3 worm cellular contexts compared by ENCODE assay signal in genomic region chrIII:2583302-2583701, ce11.
A peak's percentile ranks its signal among the peaks of the same experiment; 100 is the strongest.
TF ChIP-seq lines count a peak whose summit lies in the region.

No protein-coding gene starts in this region.

TF ChIP-seq in whole organism, L4 larva, 104 proteins besides CTCF, POLR2A, EP300 and RAD21:
- TF ChIP-seq mdt-29 (GFP tag; IDR thresholded peaks at IDR 0.05; lab: Robert Waterston, UW), result 0 out of 2 replicates have a peak, but pooled peaks have one; percentile 20
- 0 out of 2 replicates have a peak, but pooled peaks have one; percentile 9 for TF ChIP-seq set-16 (GFP tag; IDR thresholded peaks at IDR 0.05; lab: Robert Waterston, UW)
- peak; percentile 56 for TF ChIP-seq lin-38 (GFP tag; IDR thresholded peaks at IDR 0.05; lab: Robert Waterston, UW)

TF ChIP-seq in whole organism, midembryonic, 9 proteins besides CTCF, POLR2A, EP300 and RAD21:
- TF ChIP-seq ztf-29 (GFP tag; IDR thresholded peaks at IDR 0.05; lab: Robert Waterston, UW), result 0 out of 2 replicates have a peak, but pooled peaks have one; percentile 34
TF ChIP-seq in whole organism, midembryonic: peak in this region for 1; not testable (repeated sequence) for 8.

TF ChIP-seq in whole organism, young adult, 124 proteins besides CTCF, POLR2A, EP300 and RAD21:
- TF ChIP-seq hmg-1.2 (GFP tag; IDR thresholded peaks at IDR 0.05; lab: Robert Waterston, UW) (0 out of 2 replicates have a peak, but pooled peaks have one; percentile 6), K11D2.4 (GFP tag; IDR thresholded peaks at IDR 0.05; lab: Robert Waterston, UW) (0 out of 2 replicates have a peak, but pooled peaks have one; percentile 18), mcd-1 (GFP tag; IDR thresholded peaks at IDR 0.05; lab: Robert Waterston, UW) (peak; percentile 58), D2030.7 (GFP tag; IDR thresholded peaks at IDR 0.05; lab: Robert Waterston, UW) (peak; percentile 22; the same call in 1 of the 2 replicates), madf-6 (GFP tag; IDR thresholded peaks at IDR 0.05; lab: Robert Waterston, UW) (peak; percentile 85), ztf-28 (GFP tag; IDR thresholded peaks at IDR 0.05; lab: Robert Waterston, UW) (0 out of 2 replicates have a peak, but pooled peaks have one; percentile 59), F33H1.4 (GFP tag; IDR thresholded peaks at IDR 0.05; lab: Robert Waterston, UW) (0 out of 2 replicates have a peak, but pooled peaks have one; percentile 32), dox-1 (GFP tag; IDR thresholded peaks at IDR 0.05; lab: Robert Waterston, UW) (peak; percentile 57; the same call in 1 of the 2 replicates), madf-8 (GFP tag; conservative IDR thresholded peaks at IDR 0.05; lab: Robert Waterston, UW) (peak; percentile 71), hsf-1 (GFP tag; IDR thresholded peaks at IDR 0.05; lab: Robert Waterston, UW) (0 out of 2 replicates have a peak, but pooled peaks have one; percentile 17)
